Worm (Caenorhabditis elegans): Measurements from ENCODE around the gene rgs-7.

rgs-7 gene

DNA sequence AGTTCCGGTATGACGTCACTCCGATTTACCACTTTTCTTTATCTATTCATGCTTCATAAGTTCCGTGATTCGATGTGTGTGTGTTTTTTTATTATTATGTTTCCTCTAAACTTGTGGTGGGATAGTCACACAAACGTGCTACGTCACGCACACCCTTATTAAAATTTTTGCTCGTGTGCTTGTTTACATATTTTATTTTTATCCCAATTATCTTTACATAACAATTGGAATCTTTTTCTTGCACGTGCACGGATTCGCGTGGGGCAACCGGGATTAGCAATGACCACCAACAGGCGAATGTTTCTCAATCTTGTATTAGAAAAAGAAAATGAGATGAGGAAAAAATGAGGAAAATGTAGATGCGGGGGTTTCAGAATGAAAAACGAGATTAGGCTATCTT lies 48.2 kb downstream of the rgs-7 start:
- no peak for TF ChIP-seq skn-1 (tag; optimal IDR thresholded peaks at IDR 0.05)

DNA sequence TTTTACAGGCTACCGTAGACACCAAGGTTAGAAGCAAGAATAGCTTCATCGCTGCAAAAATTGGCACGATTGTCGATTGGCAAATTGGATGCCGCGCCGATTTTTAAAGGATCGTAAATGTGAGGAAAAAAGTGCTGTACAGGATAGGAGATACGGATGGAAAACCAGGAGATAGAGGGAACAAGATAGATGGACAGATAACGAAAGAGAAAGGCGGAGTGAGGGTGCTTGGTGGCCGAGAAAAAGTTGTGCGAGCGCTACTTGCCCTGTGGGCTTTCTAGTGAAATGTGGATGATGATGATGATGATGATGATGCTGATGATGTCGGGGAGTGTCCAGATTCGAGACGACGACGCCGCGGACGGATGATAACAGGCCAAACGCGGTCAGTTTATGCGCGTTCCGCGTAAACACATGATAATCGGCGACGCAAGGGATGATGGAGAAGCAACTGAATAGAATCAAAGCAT lies 54.0 kb downstream of the rgs-7 start, which contains the start of gene T27A10.6:
Gene T27A10.6, minus strand, starts transcription at position 51 of the 470 bp plus-strand sequence.
- TF ChIP-seq R02D3.7 (tag; optimal IDR thresholded peaks at IDR 0.05) (no peak), peb-1 (tag; optimal IDR thresholded peaks at IDR 0.05) (no peak), ztf-1 (GFP tag; conservative IDR thresholded peaks at IDR 0.05) (no peak), nhr-23 (tag; optimal IDR thresholded peaks at IDR 0.05) (no peak), blmp-1 (tag; optimal IDR thresholded peaks at IDR 0.05; ENCODE audit: insufficient read depth) (peak; percentile 29), Y55F3AM.14 (GFP tag; optimal IDR thresholded peaks at IDR 0.05) (no peak), F13H6.1 (tag; optimal IDR thresholded peaks at IDR 0.05) (no peak), alr-1 (tag; optimal IDR thresholded peaks at IDR 0.05) (no peak), crh-2 (tag; optimal IDR thresholded peaks at IDR 0.05) (no peak), C34F6.9 (tag; optimal IDR thresholded peaks at IDR 0.05) (no peak), nhr-21 (tag; optimal IDR thresholded peaks at IDR 0.05) (peak; percentile 25)

DNA sequence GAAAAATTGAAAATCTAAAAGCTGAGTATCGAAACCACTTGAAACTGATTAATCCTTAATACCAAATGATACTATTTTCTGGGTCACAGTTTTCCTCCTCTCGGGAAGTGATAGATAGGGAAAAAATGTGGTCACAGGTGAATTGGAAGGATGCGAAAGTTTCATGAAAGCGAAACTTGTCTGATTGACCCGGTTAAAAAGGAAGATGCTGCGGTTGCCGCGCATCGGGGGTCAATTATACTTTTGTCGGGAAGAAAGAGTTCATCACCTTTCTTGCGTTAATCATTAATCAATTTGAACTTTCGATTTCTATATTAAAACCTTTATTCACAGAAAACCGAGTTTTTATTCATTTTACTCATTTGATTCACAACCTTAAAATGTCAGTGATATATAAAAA lies 54.6 kb downstream of the rgs-7 start:
- no peak for TF ChIP-seq nhr-21 (tag; optimal IDR thresholded peaks at IDR 0.05)
- no peak for TF ChIP-seq ztf-1 (GFP tag; conservative IDR thresholded peaks at IDR 0.05)
- TF ChIP-seq sma-9 (GFP tag; optimal IDR thresholded peaks at IDR 0.05): no peak
- no peak for TF ChIP-seq sma-9 (tag; optimal IDR thresholded peaks at IDR 0.05)
- TF ChIP-seq alr-1 (tag; optimal IDR thresholded peaks at IDR 0.05): no peak
- TF ChIP-seq ztf-11 (tag; optimal IDR thresholded peaks at IDR 0.05): no peak

DNA sequence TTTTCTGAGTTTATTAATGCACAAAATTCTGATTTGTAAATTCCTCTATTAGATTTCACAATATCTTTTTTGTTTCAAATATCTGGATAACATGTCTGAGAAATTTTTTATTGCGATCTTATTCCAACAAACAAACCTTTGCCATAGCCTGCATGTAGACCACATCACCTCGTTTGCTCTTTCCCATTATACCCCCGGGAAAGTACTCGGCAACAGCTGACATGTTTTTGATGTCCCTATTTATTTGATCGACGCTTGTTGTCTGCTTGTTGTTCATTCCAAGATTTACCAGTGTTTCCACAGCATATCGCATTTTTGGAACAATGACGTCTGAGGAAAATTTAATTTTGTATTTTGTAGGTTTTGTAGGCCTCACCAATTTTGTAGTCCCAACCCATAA lies 57.5 kb downstream of the rgs-7 start:
- no peak for TF ChIP-seq mbf-1 (tag; optimal IDR thresholded peaks at IDR 0.05)
- no peak for TF ChIP-seq nhr-237 (tag; optimal IDR thresholded peaks at IDR 0.05)
- TF ChIP-seq lin-11 (tag; optimal IDR thresholded peaks at IDR 0.05): no peak
- TF ChIP-seq peb-1 (tag; optimal IDR thresholded peaks at IDR 0.05): no peak
- no peak for TF ChIP-seq nhr-129 (tag; optimal IDR thresholded peaks at IDR 0.05)
- no peak for TF ChIP-seq nhr-77 (tag; optimal IDR thresholded peaks at IDR 0.05)
- TF ChIP-seq aly-2 (tag; optimal IDR thresholded peaks at IDR 0.05): no peak
- TF ChIP-seq sma-9 (GFP tag; optimal IDR thresholded peaks at IDR 0.05): no peak
- no peak for TF ChIP-seq sma-9 (tag; optimal IDR thresholded peaks at IDR 0.05)
- no peak for TF ChIP-seq R02D3.7 (tag; optimal IDR thresholded peaks at IDR 0.05)
- TF ChIP-seq ZK546.5 (tag; optimal IDR thresholded peaks at IDR 0.05): no peak
- no peak for TF ChIP-seq fos-1 (tag; optimal IDR thresholded peaks at IDR 0.05)
- TF ChIP-seq nhr-10 (tag; optimal IDR thresholded peaks at IDR 0.05): no peak
- no peak for TF ChIP-seq ceh-16 (tag; optimal IDR thresholded peaks at IDR 0.05)
- no peak for TF ChIP-seq egl-27 (tag; optimal IDR thresholded peaks at IDR 0.05)
- no peak for TF ChIP-seq nhr-12 (tag; optimal IDR thresholded peaks at IDR 0.05)
- TF ChIP-seq nhr-23 (tag; optimal IDR thresholded peaks at IDR 0.05): no peak
- no peak for TF ChIP-seq crh-2 (tag; optimal IDR thresholded peaks at IDR 0.05)
- no peak for TF ChIP-seq alr-1 (tag; optimal IDR thresholded peaks at IDR 0.05)
- no peak for TF ChIP-seq lin-13 (GFP tag; optimal IDR thresholded peaks at IDR 0.05)
- TF ChIP-seq ztf-11 (tag; optimal IDR thresholded peaks at IDR 0.05): no peak

DNA sequence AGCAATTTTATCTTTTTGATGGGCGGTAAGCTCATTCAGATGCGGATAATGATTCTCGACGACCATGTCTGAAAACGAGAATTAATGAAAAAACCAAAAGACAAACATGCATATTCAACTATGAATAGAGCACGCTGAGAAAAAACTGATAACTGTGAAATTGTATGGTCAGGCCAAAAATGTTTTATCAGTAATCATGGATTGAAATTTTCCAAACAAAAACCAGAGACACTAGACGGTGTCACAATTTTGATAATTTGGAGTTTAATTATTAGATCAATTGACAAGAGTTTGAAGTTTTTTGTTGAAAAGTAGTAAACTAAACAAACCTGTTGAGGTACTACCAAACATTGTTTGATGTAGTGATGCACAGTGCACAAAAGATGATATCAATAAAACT lies 58.0 kb downstream of the rgs-7 start, which contains the start of gene cgr-1:
Gene cgr-1, minus strand, starts transcription at position 68 of the 400 bp plus-strand sequence.
- peak; percentile 65 for TF ChIP-seq fos-1 (tag; optimal IDR thresholded peaks at IDR 0.05)
- TF ChIP-seq blmp-1 (tag; optimal IDR thresholded peaks at IDR 0.05; ENCODE audit: insufficient read depth): no peak

DNA sequence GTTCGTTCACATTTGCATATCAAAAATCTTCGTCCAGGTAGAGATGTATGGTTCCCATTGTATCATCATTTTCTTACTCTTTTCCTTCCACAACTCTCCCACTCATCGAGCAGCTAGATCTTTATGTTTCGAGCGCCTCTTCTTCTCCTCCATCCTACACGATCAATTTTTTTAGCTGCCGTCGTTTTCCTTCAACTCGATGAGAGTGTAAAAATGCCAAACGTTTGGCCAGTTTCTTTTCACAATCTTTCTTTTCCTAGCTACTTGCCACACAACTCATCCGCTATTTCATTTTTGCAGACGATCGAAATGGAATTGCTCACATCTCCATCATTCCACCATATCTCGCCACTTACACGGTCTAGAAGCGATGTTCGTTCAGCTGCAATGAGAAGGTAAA lies 59.2 kb downstream of the rgs-7 start, which contains the start of gene C18B2.3:
Gene C18B2.3, plus strand, starts transcription at position 301 of the 400 bp plus-strand sequence.
- TF ChIP-seq ztf-1 (GFP tag; conservative IDR thresholded peaks at IDR 0.05) (no peak), nhr-129 (tag; optimal IDR thresholded peaks at IDR 0.05) (no peak), sem-4 (tag; optimal IDR thresholded peaks at IDR 0.05) (no peak), unc-55 (GFP tag; optimal IDR thresholded peaks at IDR 0.05) (no peak), C34F6.9 (tag; optimal IDR thresholded peaks at IDR 0.05) (no peak), Y55F3AM.14 (GFP tag; optimal IDR thresholded peaks at IDR 0.05) (no peak), ZK546.5 (tag; optimal IDR thresholded peaks at IDR 0.05) (no peak), ceh-82 (tag; optimal IDR thresholded peaks at IDR 0.05) (no peak), lin-11 (tag; optimal IDR thresholded peaks at IDR 0.05) (no peak), egl-27 (tag; optimal IDR thresholded peaks at IDR 0.05) (no peak), nhr-12 (tag; optimal IDR thresholded peaks at IDR 0.05) (no peak), ztf-4 (tag; optimal IDR thresholded peaks at IDR 0.05) (no peak), mab-5 (tag; optimal IDR thresholded peaks at IDR 0.05) (no peak), peb-1 (tag; optimal IDR thresholded peaks at IDR 0.05) (no peak), F13H6.1 (tag; optimal IDR thresholded peaks at IDR 0.05) (no peak), mbf-1 (tag; optimal IDR thresholded peaks at IDR 0.05) (no peak), lin-39 (tag; optimal IDR thresholded peaks at IDR 0.05) (no peak), nhr-25 (tag; optimal IDR thresholded peaks at IDR 0.05) (no peak)
